Fruit fly (Drosophila melanogaster) whole organism, embryonic: ENCODE results near the gene CG15553.

Experiments used
- ATbp ChIP-seq: fragments of 200-800 bp; sonication (Bioruptor generic); optimal IDR thresholded peaks from 2 replicates; lab custom pipeline; 2017; ENCODE audit warnings: missing biosample characterization, mild to moderate bottlenecking, missing genetic modification characterization, missing genetic modification reagents
- Aef1 ChIP-seq: fragments of 200-800 bp; sonication (Bioruptor generic); IDR thresholded peaks from 3 replicates; pipeline ENCODE4 v1.3.6; 2022; ENCODE audit warnings: missing biosample characterization, missing genetic modification characterization
- CG10366 ChIP-seq: fragments of 200-800 bp; sonication (Bioruptor generic); IDR thresholded peaks from 2 replicates; pipeline ENCODE4 v1.3.6; 2022; ENCODE audit warnings: missing biosample characterization, missing genetic modification characterization
- CG10543 ChIP-seq: fragments of 200-800 bp; sonication (Bioruptor generic); optimal IDR thresholded peaks from 3 replicates; lab custom pipeline; 2017; ENCODE audit warnings: missing biosample characterization, mild to moderate bottlenecking, missing genetic modification characterization, moderate library complexity
- CG10654 ChIP-seq: fragments of 200-800 bp; sonication (Bioruptor generic); optimal IDR thresholded peaks from 2 replicates; lab custom pipeline; 2016; ENCODE audit warnings: missing biosample characterization, missing genetic modification characterization
- CG15269 ChIP-seq: fragments of 200-800 bp; sonication (Bioruptor generic); optimal IDR thresholded peaks from 2 replicates; lab custom pipeline; 2018; ENCODE audit warnings: missing biosample characterization, mild to moderate bottlenecking, missing genetic modification characterization, moderate library complexity
- CG15514 ChIP-seq: fragments of 200-800 bp; sonication (Bioruptor generic); optimal IDR thresholded peaks from 3 replicates; lab custom pipeline; 2017; ENCODE audit warnings: missing biosample characterization, missing genetic modification characterization, mild to moderate bottlenecking, moderate library complexity, missing genetic modification reagents
- CG16863 ChIP-seq: fragments of 200-800 bp; sonication (Bioruptor generic); optimal IDR thresholded peaks from 3 replicates; lab custom pipeline; 2016; ENCODE audit warnings: missing biosample characterization, missing genetic modification characterization
- CG17361 ChIP-seq: fragments of 200-800 bp; sonication (Bioruptor generic); IDR thresholded peaks from 3 replicates; pipeline ENCODE4 v1.3.6; 2022; ENCODE audit warnings: missing biosample characterization, missing genetic modification characterization
- CG18011 ChIP-seq: fragments of 200-800 bp; sonication (Bioruptor generic); optimal IDR thresholded peaks from 2 replicates; lab custom pipeline; 2017; ENCODE audit warnings: missing biosample characterization, missing genetic modification characterization, mild to moderate bottlenecking, moderate library complexity, missing genotype
- CG30403 ChIP-seq: fragments of 200-800 bp; sonication (Bioruptor generic); optimal IDR thresholded peaks from 3 replicates; lab custom pipeline; 2016; ENCODE audit warnings: missing biosample characterization, missing genetic modification characterization
- CG32767 ChIP-seq: fragments of 200-800 bp; sonication (Bioruptor generic); IDR thresholded peaks from 2 replicates; pipeline ENCODE4 v1.3.6; 2022; ENCODE audit warnings: missing biosample characterization, missing genetic modification characterization
- CG33557 ChIP-seq: fragments of 200-800 bp; sonication (Bioruptor generic); optimal IDR thresholded peaks from 2 replicates; lab custom pipeline; 2019; ENCODE audit warnings: missing biosample characterization, mild to moderate bottlenecking, missing genetic modification characterization, moderate library complexity
- CG4730 ChIP-seq: fragments of 200-800 bp; sonication (Bioruptor generic); IDR thresholded peaks from 2 replicates; pipeline ENCODE4 v1.3.6; 2022; ENCODE audit warnings: missing biosample characterization, missing genetic modification characterization
- CG6683 ChIP-seq: fragments of 200-800 bp; sonication (Bioruptor generic); optimal IDR thresholded peaks from 2 replicates; lab custom pipeline; 2017; ENCODE audit warnings: missing biosample characterization, mild to moderate bottlenecking, missing genetic modification characterization, missing genetic modification reagents
- CG6765 ChIP-seq: fragments of 200-800 bp; sonication (Bioruptor generic); optimal IDR thresholded peaks from 3 replicates; lab custom pipeline; 2017; ENCODE audit warnings: missing biosample characterization, mild to moderate bottlenecking, missing genetic modification characterization
- CG7839 ChIP-seq: fragments of 200-800 bp; sonication (Bioruptor generic); optimal IDR thresholded peaks from 3 replicates; lab custom pipeline; 2018; ENCODE audit warnings: missing biosample characterization, mild to moderate bottlenecking, missing genetic modification characterization, moderate library complexity
- CG8478 ChIP-seq: fragments of >200 bp; optimal IDR thresholded peaks from 2 replicates; lab custom pipeline; 2018
- Camta ChIP-seq: fragments of 200-800 bp; sonication (Bioruptor generic); optimal IDR thresholded peaks from 2 replicates; lab custom pipeline; 2016; ENCODE audit warnings: missing biosample characterization, missing genetic modification characterization
- D ChIP-seq, 2 experiments: fragments of 200-800 bp in 1 of 2; fragments of >200 bp in 1 of 2; sonication (Bioruptor generic) in 1 of 2; optimal IDR thresholded peaks; 2 replicates in 1 of 2; 3 replicates in 1 of 2; lab custom pipeline; 2017; ENCODE audit warnings: mild to moderate bottlenecking in 1 of 2, missing biosample characterization in 1 of 2, missing genetic modification characterization in 1 of 2, missing genetic modification reagents in 1 of 2
- Drgx ChIP-seq: fragments of 200-800 bp; sonication (Bioruptor generic); IDR thresholded peaks from 2 replicates; pipeline ENCODE4 v1.3.6; 2022; ENCODE audit warnings: missing biosample characterization, missing genetic modification characterization
- HHEX ChIP-seq: fragments of 200-800 bp; sonication (Bioruptor generic); optimal IDR thresholded peaks from 3 replicates; lab custom pipeline; 2017; ENCODE audit warnings: missing biosample characterization, mild to moderate bottlenecking, missing genetic modification characterization, missing genetic modification reagents
- Meics ChIP-seq: fragments of 200-800 bp; sonication (Bioruptor generic); optimal IDR thresholded peaks from 2 replicates; lab custom pipeline; 2017; ENCODE audit warnings: missing biosample characterization, mild to moderate bottlenecking, missing genetic modification characterization
- Nf-YC ChIP-seq: fragments of 200-800 bp; optimal IDR thresholded peaks from 3 replicates; lab custom pipeline; 2019; ENCODE audit warnings: missing biosample characterization, mild to moderate bottlenecking, missing genetic modification characterization, moderate library complexity
- Oli ChIP-seq: fragments of 200-800 bp; sonication (Bioruptor generic); optimal IDR thresholded peaks from 2 replicates; lab custom pipeline; 2018; ENCODE audit warnings: missing biosample characterization, mild to moderate bottlenecking, missing genetic modification characterization, moderate library complexity
- Optix ChIP-seq: fragments of 200-800 bp; sonication (Bioruptor generic); IDR thresholded peaks from 3 replicates; pipeline ENCODE4 v1.3.6; 2022; ENCODE audit warnings: missing biosample characterization, missing genetic modification characterization
- Scr ChIP-seq: fragments of 200-800 bp; sonication (Bioruptor generic); IDR thresholded peaks from 2 replicates; pipeline ENCODE4 v1.3.6; 2022; ENCODE audit warnings: missing biosample characterization, missing genetic modification characterization; ENCODE audit not compliant: partially characterized antibody
- Sox100B ChIP-seq: fragments of 200-800 bp; sonication (Bioruptor generic); optimal IDR thresholded peaks from 3 replicates; lab custom pipeline; 2018; ENCODE audit warnings: missing biosample characterization, mild to moderate bottlenecking, missing genetic modification characterization
- ac ChIP-seq: fragments of 200-800 bp; sonication (Bioruptor generic); optimal IDR thresholded peaks from 3 replicates; lab custom pipeline; 2017; ENCODE audit warnings: missing biosample characterization, mild to moderate bottlenecking, missing genetic modification characterization
- al ChIP-seq: fragments of 200-800 bp; sonication (Bioruptor generic); IDR thresholded peaks from 2 replicates; pipeline ENCODE4 v1.3.6; 2022; ENCODE audit warnings: missing biosample characterization, missing genetic modification characterization
- ara ChIP-seq: fragments of 200-800 bp; sonication (Bioruptor generic); IDR thresholded peaks from 2 replicates; pipeline ENCODE4 v1.3.6; 2022; ENCODE audit warnings: missing biosample characterization, missing genetic modification characterization
- fd64A ChIP-seq: fragments of 200-800 bp; sonication (Bioruptor generic); optimal IDR thresholded peaks from 3 replicates; lab custom pipeline; 2018; ENCODE audit warnings: missing biosample characterization, mild to moderate bottlenecking, missing genetic modification characterization
- kah ChIP-seq: fragments of 200-800 bp; sonication (Bioruptor generic); optimal IDR thresholded peaks from 2 replicates; lab custom pipeline; 2018; ENCODE audit warnings: missing biosample characterization, mild to moderate bottlenecking, missing genetic modification characterization
- ken ChIP-seq: fragments of 200-800 bp; sonication (Bioruptor generic); IDR thresholded peaks from 3 replicates; pipeline ENCODE4 v1.3.6; 2022; ENCODE audit warnings: missing biosample characterization, missing genetic modification characterization
- lov ChIP-seq, 2 experiments: fragments of 200-800 bp in 1 of 2; fragments of >200 bp in 1 of 2; sonication (Bioruptor generic) in 1 of 2; IDR thresholded peaks in 1 of 2; optimal IDR thresholded peaks in 1 of 2; 2 replicates in 1 of 2; 3 replicates in 1 of 2; pipeline versions ENCODE4 v1.3.6 to Lab custom; 2017 to 2022; ENCODE audit warnings: missing biosample characterization in 1 of 2, missing genetic modification characterization in 1 of 2
- nau ChIP-seq: fragments of 200-800 bp; sonication (Bioruptor generic); optimal IDR thresholded peaks from 3 replicates; lab custom pipeline; 2017; ENCODE audit warnings: missing biosample characterization, mild to moderate bottlenecking, missing genetic modification characterization, missing genetic modification reagents
- nerfin-2 ChIP-seq: fragments of 200-800 bp; sonication (Bioruptor generic); IDR thresholded peaks from 2 replicates; pipeline ENCODE4 v1.3.6; 2022; ENCODE audit warnings: missing biosample characterization, missing genetic modification characterization; ENCODE audit not compliant: partially characterized antibody
- oc ChIP-seq: fragments of 200-800 bp; sonication (Bioruptor generic); optimal IDR thresholded peaks from 2 replicates; lab custom pipeline; 2018; ENCODE audit warnings: missing biosample characterization, mild to moderate bottlenecking, missing genetic modification characterization, moderate library complexity
- onecut ChIP-seq: fragments of 200-800 bp; sonication (Bioruptor generic); IDR thresholded peaks from 2 replicates; pipeline ENCODE4 v1.3.6; 2022; ENCODE audit warnings: missing biosample characterization, missing genetic modification characterization
- pan ChIP-seq, 4 experiments: fragments of >200 bp in 3 of 4; fragments of 200-800 bp in 1 of 4; sonication (Bioruptor generic) in 1 of 4; optimal IDR thresholded peaks in 3 of 4; IDR thresholded peaks in 1 of 4; 2 replicates each; pipeline versions ENCODE4 v1.3.6 to Lab custom; 2017 to 2022; ENCODE audit warnings: missing biosample characterization in 2 of 4, missing genetic modification characterization in 2 of 4, mixed read lengths in 1 of 4
- phol ChIP-seq: fragments of 200-800 bp; sonication (Bioruptor generic); optimal IDR thresholded peaks from 3 replicates; lab custom pipeline; 2018; ENCODE audit warnings: missing biosample characterization, mild to moderate bottlenecking, missing genetic modification characterization, moderate library complexity
- psq ChIP-seq: fragments of 200-800 bp; sonication (Bioruptor generic); optimal IDR thresholded peaks from 2 replicates; lab custom pipeline; 2017; ENCODE audit warnings: missing biosample characterization, missing genetic modification characterization
- stc ChIP-seq: fragments of 200-800 bp; sonication (Bioruptor generic); IDR thresholded peaks from 2 replicates; pipeline ENCODE4 v1.3.6; 2022; ENCODE audit warnings: missing biosample characterization, missing genetic modification characterization
- sug ChIP-seq: fragments of 200-800 bp; optimal IDR thresholded peaks from 2 replicates; lab custom pipeline; 2019; ENCODE audit warnings: missing biosample characterization, mild to moderate bottlenecking, missing genetic modification characterization, moderate library complexity
- tgo ChIP-seq: fragments of 200-800 bp; sonication (Bioruptor generic); IDR thresholded peaks from 3 replicates; pipeline ENCODE4 v1.3.6; 2022; ENCODE audit warnings: missing biosample characterization, missing genetic modification characterization
- tup ChIP-seq: fragments of 200-800 bp; sonication (Bioruptor generic); optimal IDR thresholded peaks from 2 replicates; lab custom pipeline; 2016; ENCODE audit warnings: missing biosample characterization, mild to moderate bottlenecking, missing genetic modification characterization, moderate library complexity

CG15553 gene

dm6 chr3R:31059807-31060707 is 40.9 kb downstream of the CG15553 start (continued):
- TF ChIP-seq sug, result peak; percentile 15
- peak; percentile 11 for TF ChIP-seq Nf-YC (tag; lab: Kevin White, UChicago)
- no peak for TF ChIP-seq lov (optimal IDR thresholded peaks at IDR 0.05; lab: Kevin White, UChicago)
- 0 out of 3 replicates have a peak, but pooled peaks have one; percentile 51 for TF ChIP-seq lov (GFP tag; IDR thresholded peaks at IDR 0.05; lab: Robert Waterston, UW)
- TF ChIP-seq Meics (GFP tag; lab: Kevin White, UChicago), result peak; percentile 55
- no peak for TF ChIP-seq fd64A
- no peak for TF ChIP-seq Scr (GFP tag; lab: Robert Waterston, UW)
- TF ChIP-seq CG10543 (GFP tag; lab: Kevin White, UChicago), result peak; percentile 11
- TF ChIP-seq onecut (GFP tag; lab: Robert Waterston, UW), result no peak
- TF ChIP-seq CG17361 (GFP tag; lab: Robert Waterston, UW), result peak; percentile 49; the same call in 1 of the 3 replicates
- TF ChIP-seq CG6765 (GFP tag; lab: Kevin White, UChicago), result peak; percentile 36
- peak; percentile 32; the same call in 1 of the 2 replicates for TF ChIP-seq nerfin-2 (GFP tag; lab: Robert Waterston, UW)
- no peak for TF ChIP-seq CG33557 (GFP tag; lab: Kevin White, UChicago)
- peak; percentile 67 for TF ChIP-seq ara
- no peak for TF ChIP-seq psq
- TF ChIP-seq nau, result peak; percentile 17
- peak; percentile 43 for TF ChIP-seq Oli (tag; lab: Kevin White, UChicago)
- TF ChIP-seq HHEX (GFP tag; lab: Kevin White, UChicago), result peak; percentile 60
- TF ChIP-seq CG7839 (tag; lab: Kevin White, UChicago), result peak; percentile 31
- TF ChIP-seq CG15514 (GFP tag; lab: Kevin White, UChicago), result peak; percentile 10
- TF ChIP-seq CG32767 (GFP tag; lab: Robert Waterston, UW), result peak; percentile 31; the same call in 1 of the 2 replicates
- TF ChIP-seq al, result no peak
- TF ChIP-seq CG10366, result peak; percentile 39
- TF ChIP-seq CG16863 (GFP tag; lab: Kevin White, UChicago), result peak; percentile 13
- no peak for TF ChIP-seq CG8478 (lab: Kevin White, UChicago)
- peak; percentile 53; the same call in 2 of the 3 replicates for TF ChIP-seq Optix (GFP tag; lab: Robert Waterston, UW)
- peak; percentile 30 for TF ChIP-seq oc (tag; lab: Kevin White, UChicago)
- peak; percentile 26; the same call in 1 of the 2 replicates for TF ChIP-seq CG4730 (GFP tag; lab: Robert Waterston, UW)
- TF ChIP-seq Drgx (GFP tag; lab: Robert Waterston, UW), result peak; percentile 74
- no peak for TF ChIP-seq CG30403
- TF ChIP-seq tup (GFP tag; lab: Kevin White, UChicago), result peak; percentile 40
- TF ChIP-seq stc (GFP tag; lab: Robert Waterston, UW), result peak; percentile 67
- 0 out of 3 replicates have a peak, but pooled peaks have one; percentile 47 for TF ChIP-seq ken (GFP tag; lab: Robert Waterston, UW)
- TF ChIP-seq phol (tag; lab: Kevin White, UChicago), result peak; percentile 48
- no peak for TF ChIP-seq kah (GFP tag; lab: Kevin White, UChicago)
- no peak for TF ChIP-seq pan (optimal IDR thresholded peaks at IDR 0.05; lab: Kevin White, UChicago)
- TF ChIP-seq pan (GFP tag; optimal IDR thresholded peaks at IDR 0.05 in 1 of 2, IDR thresholded peaks at IDR 0.05 in 1 of 2), result peak in 1 of 2 experiments; percentile 52
- no peak for TF ChIP-seq CG10654 (GFP tag; lab: Kevin White, UChicago)
- no peak for TF ChIP-seq ATbp (GFP tag; lab: Kevin White, UChicago)
- no peak for TF ChIP-seq ac
- TF ChIP-seq tgo (GFP tag; lab: Robert Waterston, UW), result peak; percentile 27; the same call in 2 of the 3 replicates
- peak; percentile 57; the same call in 2 of the 3 replicates for TF ChIP-seq Aef1 (GFP tag; lab: Robert Waterston, UW)
- TF ChIP-seq Sox100B (GFP tag; lab: Kevin White, UChicago), result peak; percentile 57
- peak; percentile 5 for TF ChIP-seq Camta (GFP tag; lab: Kevin White, UChicago)
- peak; percentile 42 for TF ChIP-seq CG15269 (tag; lab: Kevin White, UChicago)
- TF ChIP-seq D (optimal IDR thresholded peaks at IDR 0.05; lab: Kevin White, UChicago), result no peak
- TF ChIP-seq D (GFP tag; optimal IDR thresholded peaks at IDR 0.05; lab: Kevin White, UChicago), result no peak
- TF ChIP-seq CG18011 (GFP tag; lab: Kevin White, UChicago), result peak; percentile 2
- no peak for TF ChIP-seq CG6683 (GFP tag; lab: Kevin White, UChicago)
